Worm (Caenorhabditis elegans): ENCODE results near the gene F35D11.1.

Gene F35D11.1

ce11 chrII:4590660-4591059 lies 36.0 kb upstream of the F35D11.1 start:
- TF ChIP-seq dmd-4 (tag; optimal IDR thresholded peaks at IDR 0.05; ENCODE audit: borderline replicate concordance) (peak; percentile 18), rnt-1 (tag; optimal IDR thresholded peaks at IDR 0.05) (peak; percentile 10), K02D7.2 (tag; optimal IDR thresholded peaks at IDR 0.05) (no peak)

DNA sequence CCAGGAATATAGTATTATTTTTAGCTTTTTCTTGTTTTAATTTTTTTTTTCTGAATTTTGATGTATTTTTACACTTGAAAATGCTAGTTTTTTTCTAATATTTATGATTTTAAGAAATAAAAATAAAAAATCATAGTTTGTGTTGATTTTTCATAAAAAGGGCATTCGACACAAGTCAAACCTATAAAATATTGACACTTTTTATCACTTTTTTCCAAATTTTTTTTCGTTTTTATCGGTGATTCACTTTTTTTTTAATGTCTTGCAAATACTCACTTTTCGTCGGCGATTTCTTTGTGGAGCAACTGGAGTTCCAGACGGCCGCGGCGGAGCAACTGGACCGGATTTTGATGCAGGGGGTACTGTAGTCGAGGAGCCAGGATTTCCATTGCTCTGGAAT lies 29.3 kb upstream of the F35D11.1 start:
- TF ChIP-seq ttx-3 (tag; optimal IDR thresholded peaks at IDR 0.05) (no peak), dmd-4 (tag; optimal IDR thresholded peaks at IDR 0.05; ENCODE audit: borderline replicate concordance) (no peak), nhr-11 (tag; optimal IDR thresholded peaks at IDR 0.05) (no peak), elt-4 (tag; optimal IDR thresholded peaks at IDR 0.05) (no peak), ahr-1 (tag; optimal IDR thresholded peaks at IDR 0.05) (no peak), C08G9.2 (tag; optimal IDR thresholded peaks at IDR 0.05) (no peak), T23F11.4 (GFP tag; optimal IDR thresholded peaks at IDR 0.05) (no peak), che-1 (tag; optimal IDR thresholded peaks at IDR 0.05) (no peak), ceh-14 (tag; optimal IDR thresholded peaks at IDR 0.05) (no peak), K09A11.1 (tag; optimal IDR thresholded peaks at IDR 0.05; ENCODE audit: insufficient read depth) (no peak), fkh-10 (GFP tag; optimal IDR thresholded peaks at IDR 0.05) (no peak), unc-55 (GFP tag; optimal IDR thresholded peaks at IDR 0.05) (no peak), hlh-15 (tag; optimal IDR thresholded peaks at IDR 0.05) (no peak), ceh-22 (tag; optimal IDR thresholded peaks at IDR 0.05) (no peak), mec-3 (tag; optimal IDR thresholded peaks at IDR 0.05; ENCODE audit: borderline replicate concordance) (no peak), eyg-1 (tag; optimal IDR thresholded peaks at IDR 0.05) (no peak), ref-2 (tag; optimal IDR thresholded peaks at IDR 0.05) (no peak), ceh-34 (tag; optimal IDR thresholded peaks at IDR 0.05) (no peak)

DNA sequence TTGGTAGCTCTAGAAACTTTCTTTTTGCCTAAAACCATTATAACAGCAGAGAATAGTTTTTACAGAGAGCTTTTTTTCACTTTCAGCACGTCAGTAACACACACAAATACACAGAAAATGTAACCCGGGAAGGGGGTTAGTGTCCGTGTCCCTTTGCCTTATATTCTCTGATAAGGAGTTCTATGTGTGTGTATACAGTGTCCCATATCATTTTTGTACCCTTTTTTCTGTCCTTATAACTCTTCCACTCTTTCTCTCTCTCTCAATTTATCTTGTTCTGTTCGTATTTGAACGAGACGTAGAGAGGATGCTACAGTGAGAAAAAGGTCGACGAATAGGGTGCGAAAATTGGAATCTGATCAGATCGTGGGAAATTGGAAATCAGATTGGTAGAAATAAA lies 27.9 kb upstream of the F35D11.1 start:
- no peak for TF ChIP-seq tbx-2 (tag; optimal IDR thresholded peaks at IDR 0.05)
- no peak for TF ChIP-seq che-1 (tag; optimal IDR thresholded peaks at IDR 0.05)
- no peak for TF ChIP-seq C38D4.7 (GFP tag; optimal IDR thresholded peaks at IDR 0.05)
- TF ChIP-seq dve-1 (tag; optimal IDR thresholded peaks at IDR 0.05): no peak
- TF ChIP-seq elt-2 (tag; optimal IDR thresholded peaks at IDR 0.05): peak; percentile 49

- TF ChIP-seq che-1 (tag; optimal IDR thresholded peaks at IDR 0.05) (no peak), tbx-2 (tag; optimal IDR thresholded peaks at IDR 0.05) (no peak), unc-42 (tag; optimal IDR thresholded peaks at IDR 0.05) (no peak), lin-11 (tag; optimal IDR thresholded peaks at IDR 0.05) (no peak), sox-2 (GFP tag; IDR thresholded peaks at IDR 0.05) (no peak), ceh-22 (tag; optimal IDR thresholded peaks at IDR 0.05) (no peak), pqm-1 (tag; optimal IDR thresholded peaks at IDR 0.05) (no peak), hlh-8 (tag; optimal IDR thresholded peaks at IDR 0.05) (no peak), T23F11.4 (GFP tag; optimal IDR thresholded peaks at IDR 0.05) (no peak), ceh-48 (tag; optimal IDR thresholded peaks at IDR 0.05) (no peak), pha-2 (tag; optimal IDR thresholded peaks at IDR 0.05) (no peak)
Observed at ce11 chrII:4599838-4600237, 26.9 kb upstream of the F35D11.1 start.

- no peak for TF ChIP-seq pax-1 (tag; optimal IDR thresholded peaks at IDR 0.05)
- TF ChIP-seq lin-11 (tag; optimal IDR thresholded peaks at IDR 0.05): no peak
- no peak for TF ChIP-seq ttx-3 (tag; optimal IDR thresholded peaks at IDR 0.05)
- no peak for TF ChIP-seq ceh-9 (tag; optimal IDR thresholded peaks at IDR 0.05)
- no peak for TF ChIP-seq C08G9.2 (tag; optimal IDR thresholded peaks at IDR 0.05)
- no peak for TF ChIP-seq tbx-2 (tag; optimal IDR thresholded peaks at IDR 0.05)
- TF ChIP-seq ceh-18 (tag; optimal IDR thresholded peaks at IDR 0.05): no peak
- no peak for TF ChIP-seq fkh-6 (tag; optimal IDR thresholded peaks at IDR 0.05)
- TF ChIP-seq elt-2 (tag; optimal IDR thresholded peaks at IDR 0.05): no peak
- TF ChIP-seq pat-9 (tag; optimal IDR thresholded peaks at IDR 0.05): no peak
- TF ChIP-seq nhr-11 (tag; optimal IDR thresholded peaks at IDR 0.05): no peak
Observed at ce11 chrII:4600276-4600675, 26.4 kb upstream of the F35D11.1 start.

Measured in whole organism, late embryonic.